Worm (Caenorhabditis elegans) whole organism, L4 larva: ENCODE measurements around the gene F59E12.17.
A peak's percentile ranks its signal among the peaks of the same experiment; 100 is the strongest.

Experiments used
- F10B5.3 ChIP-seq: sonication (generic microtip); optimal IDR thresholded peaks from 2 replicates; lab custom pipeline; 2016; ENCODE audit warnings: mild to moderate bottlenecking, missing genetic modification characterization, missing compliant biosample characterization
- Y48G9A.11 ChIP-seq: fragments of 200-800 bp; sonication (Bioruptor generic); IDR thresholded peaks from 2 replicates; pipeline ENCODE4 v1.3.6; 2022; ENCODE audit warnings: missing genetic modification reagents, missing genetic modification characterization, missing compliant biosample characterization
- Y75B8A.6 ChIP-seq: fragments of 200-800 bp; sonication (Bioruptor generic); IDR thresholded peaks from 2 replicates; pipeline ENCODE4 v1.3.6; 2022; ENCODE audit warnings: missing genetic modification reagents, missing genetic modification characterization, missing compliant biosample characterization
- ZK546.5 ChIP-seq, 2 experiments: sonication (generic microtip); optimal IDR thresholded peaks; 2 replicates each; lab custom pipeline; 2017; ENCODE audit warnings: missing biosample characterization in 2 of 2, missing genetic modification characterization in 2 of 2
- aha-1 ChIP-seq: fragments of 150-350 bp; peaks from one replicate; lab custom pipeline; 2014; ENCODE audit warnings: missing biosample characterization, missing genetic modification characterization
- arid-1 ChIP-seq: fragments of 200-800 bp; sonication (Bioruptor generic); conservative IDR thresholded peaks from 2 replicates; pipeline ENCODE4 v1.3.6; 2022; ENCODE audit warnings: missing genetic modification reagents, missing genetic modification characterization, missing compliant biosample characterization
- attf-4 ChIP-seq: sonication (generic microtip); optimal IDR thresholded peaks from 3 replicates; lab custom pipeline; 2017; ENCODE audit warnings: missing biosample characterization, missing genetic modification characterization
- ceh-32 ChIP-seq: sonication (generic microtip); optimal IDR thresholded peaks from 2 replicates; lab custom pipeline; 2016; ENCODE audit warnings: mild to moderate bottlenecking, missing genetic modification characterization, missing compliant biosample characterization; ENCODE audit not compliant: poor library complexity
- ceh-44 ChIP-seq: fragments of 200-800 bp; sonication (Bioruptor generic); IDR thresholded peaks from 2 replicates; pipeline ENCODE4 v1.3.6; 2022; ENCODE audit warnings: missing genetic modification reagents, missing genetic modification characterization, missing compliant biosample characterization
- ctbp-1 ChIP-seq: fragments of 200-800 bp; sonication (Bioruptor generic); IDR thresholded peaks from 2 replicates; pipeline ENCODE4 v1.3.6; 2022; ENCODE audit warnings: missing genetic modification reagents, missing genetic modification characterization, missing compliant biosample characterization
- daf-19 ChIP-seq: fragments of 200-800 bp; sonication (Bioruptor generic); conservative IDR thresholded peaks from 2 replicates; pipeline ENCODE4 v1.3.6; 2022; ENCODE audit warnings: missing genetic modification characterization, missing compliant biosample characterization
- dve-1 ChIP-seq: sonication (generic microtip); optimal IDR thresholded peaks from 2 replicates; lab custom pipeline; 2017; ENCODE audit warnings: antibody characterized with exemption, mild to moderate bottlenecking, missing genetic modification characterization, missing compliant biosample characterization; ENCODE audit not compliant: insufficient read depth
- fos-1 ChIP-seq: fragments of 150-350 bp; optimal IDR thresholded peaks from 2 replicates; lab custom pipeline; 2014; ENCODE audit warnings: missing biosample characterization, missing genetic modification characterization
- hif-1 ChIP-seq, 2 experiments: sonication (generic microtip); optimal IDR thresholded peaks; 2 replicates each; lab custom pipeline; 2016 to 2017; ENCODE audit warnings: missing compliant biosample characterization in 2 of 2, missing genetic modification characterization in 2 of 2, missing genetic modification reagents in 2 of 2, missing genotype in 2 of 2, mild to moderate bottlenecking in 1 of 2
- hlh-11 ChIP-seq: fragments of 200-800 bp; sonication (Bioruptor generic); optimal IDR thresholded peaks from 2 replicates; lab custom pipeline; 2018; ENCODE audit warnings: mild to moderate bottlenecking, missing genetic modification characterization, missing compliant biosample characterization
- hmg-1.1 ChIP-seq: fragments of 200-800 bp; sonication (Bioruptor generic); IDR thresholded peaks from 2 replicates; pipeline ENCODE4 v1.3.6; 2022; ENCODE audit warnings: missing genetic modification reagents, missing genetic modification characterization, missing compliant biosample characterization
- jun-1 ChIP-seq: fragments of 150-350 bp; optimal IDR thresholded peaks from 2 replicates; lab custom pipeline; 2014; ENCODE audit warnings: missing biosample characterization, missing genetic modification reagents, missing genetic modification characterization
- lim-7 ChIP-seq: fragments of 200-800 bp; sonication (Bioruptor generic); IDR thresholded peaks from 2 replicates; pipeline ENCODE4 v1.3.6; 2022; ENCODE audit warnings: missing genetic modification characterization, missing compliant biosample characterization
- lin-13 ChIP-seq: fragments of 150-350 bp; optimal IDR thresholded peaks from 2 replicates; lab custom pipeline; 2014; ENCODE audit warnings: missing biosample characterization, missing genetic modification reagents, missing genetic modification characterization
- lin-29 ChIP-seq: fragments of 200-800 bp; sonication (Bioruptor generic); IDR thresholded peaks from 2 replicates; pipeline ENCODE4 v1.3.6; 2022; ENCODE audit warnings: missing genetic modification reagents, missing genetic modification characterization, missing compliant biosample characterization
- mdl-1 ChIP-seq, 2 experiments: fragments of 150-350 bp in 1 of 2; sonication (generic microtip) in 1 of 2; optimal IDR thresholded peaks; 2 replicates each; lab custom pipeline; 2014 to 2017; ENCODE audit warnings: missing biosample characterization in 2 of 2, missing genetic modification characterization in 2 of 2
- mep-1 ChIP-seq: fragments of 150-350 bp; sonication (generic microtip); optimal IDR thresholded peaks from 3 replicates; lab custom pipeline; 2014; ENCODE audit warnings: missing biosample characterization, missing genetic modification characterization
- nhr-102 ChIP-seq: sonication (generic microtip); optimal IDR thresholded peaks from 2 replicates; lab custom pipeline; 2016; ENCODE audit warnings: mild to moderate bottlenecking, missing genetic modification characterization, moderate library complexity, missing compliant biosample characterization
- nhr-237 ChIP-seq: sonication (generic microtip); optimal IDR thresholded peaks from 2 replicates; lab custom pipeline; 2017; ENCODE audit warnings: missing biosample characterization, missing genetic modification characterization
- nhr-25 ChIP-seq: sonication (generic microtip); optimal IDR thresholded peaks from 2 replicates; lab custom pipeline; 2017; ENCODE audit warnings: missing genetic modification characterization, mild to moderate bottlenecking, missing compliant biosample characterization, antibody characterized with exemption, moderate library complexity, borderline replicate concordance; ENCODE audit not compliant: insufficient read depth
- nhr-28 ChIP-seq: fragments of 150-350 bp; optimal IDR thresholded peaks from 2 replicates; lab custom pipeline; 2014; ENCODE audit warnings: missing biosample characterization, missing genetic modification characterization
- nhr-41 ChIP-seq: fragments of 200-800 bp; sonication (Bioruptor generic); IDR thresholded peaks from 2 replicates; pipeline ENCODE4 v1.3.6; 2022; ENCODE audit warnings: missing genetic modification reagents, missing genetic modification characterization, missing compliant biosample characterization
- nhr-76 ChIP-seq: fragments of 150-350 bp; optimal IDR thresholded peaks from 2 replicates; lab custom pipeline; 2014; ENCODE audit warnings: missing biosample characterization, missing genetic modification characterization
- nhr-77 ChIP-seq: fragments of 150-350 bp; optimal IDR thresholded peaks from 2 replicates; lab custom pipeline; 2014; ENCODE audit warnings: missing biosample characterization, missing genetic modification characterization
- php-3 ChIP-seq: fragments of 200-800 bp; sonication (Bioruptor generic); IDR thresholded peaks from 2 replicates; pipeline ENCODE4 v1.3.6; 2022; ENCODE audit warnings: missing genetic modification reagents, missing genetic modification characterization, missing compliant biosample characterization
- pqm-1 ChIP-seq: sonication (generic microtip); optimal IDR thresholded peaks from 2 replicates; lab custom pipeline; 2017; ENCODE audit warnings: missing biosample characterization, missing genetic modification characterization
- sdz-12 ChIP-seq: fragments of 200-800 bp; sonication (Bioruptor generic); optimal IDR thresholded peaks from 2 replicates; lab custom pipeline; 2018; ENCODE audit warnings: mild to moderate bottlenecking, missing genetic modification characterization, missing compliant biosample characterization
- skn-1 ChIP-seq: fragments of 150-350 bp; optimal IDR thresholded peaks from 2 replicates; lab custom pipeline; 2014; ENCODE audit warnings: missing biosample characterization, missing genetic modification characterization
- snpc-4 ChIP-seq: fragments of 150-350 bp; optimal IDR thresholded peaks from 2 replicates; lab custom pipeline; 2014; ENCODE audit warnings: missing biosample characterization, missing genetic modification characterization
- spr-1 ChIP-seq: sonication (generic microtip); optimal IDR thresholded peaks from 2 replicates; lab custom pipeline; 2016; ENCODE audit warnings: mild to moderate bottlenecking, missing genetic modification characterization, missing compliant biosample characterization
- tag-97 ChIP-seq: fragments of 200-800 bp; sonication (Bioruptor generic); IDR thresholded peaks from 2 replicates; pipeline ENCODE4 v1.3.6; 2022; ENCODE audit warnings: missing genetic modification characterization, missing compliant biosample characterization
- tra-1 ChIP-seq: fragments of 200-800 bp; sonication (Bioruptor generic); IDR thresholded peaks from 2 replicates; pipeline ENCODE4 v1.3.6; 2022; ENCODE audit warnings: missing genetic modification reagents, missing genetic modification characterization, missing compliant biosample characterization
- unc-39 ChIP-seq: sonication (generic microtip); optimal IDR thresholded peaks from 2 replicates; lab custom pipeline; 2017; ENCODE audit warnings: missing biosample characterization, missing genetic modification characterization
- unc-62 ChIP-seq, 3 experiments: fragments of 150-350 bp in 1 of 3; sonication (generic microtip); optimal IDR thresholded peaks in 2 of 3; peaks in 1 of 3; 1 replicate in 1 of 3; 2 replicates in 2 of 3; lab custom pipeline; 2014 to 2017; ENCODE audit warnings: missing biosample characterization in 3 of 3, missing genetic modification characterization in 3 of 3, missing genetic modification reagents in 3 of 3, missing genotype in 1 of 3
- zag-1 ChIP-seq: fragments of 150-350 bp; optimal IDR thresholded peaks from 2 replicates; lab custom pipeline; 2014; ENCODE audit warnings: missing biosample characterization, missing genetic modification characterization
- zip-11 ChIP-seq: fragments of 200-800 bp; sonication (Bioruptor generic); IDR thresholded peaks from 2 replicates; pipeline ENCODE4 v1.3.6; 2022; ENCODE audit warnings: missing genetic modification characterization, missing compliant biosample characterization
- ztf-11 ChIP-seq: fragments of 150-350 bp; optimal IDR thresholded peaks from 2 replicates; lab custom pipeline; 2014; ENCODE audit warnings: missing biosample characterization, missing genetic modification characterization
- ztf-7 ChIP-seq: fragments of 150-350 bp; optimal IDR thresholded peaks from 2 replicates; lab custom pipeline; 2014; ENCODE audit warnings: missing biosample characterization, missing genetic modification characterization

F59E12.17 gene

DNA sequence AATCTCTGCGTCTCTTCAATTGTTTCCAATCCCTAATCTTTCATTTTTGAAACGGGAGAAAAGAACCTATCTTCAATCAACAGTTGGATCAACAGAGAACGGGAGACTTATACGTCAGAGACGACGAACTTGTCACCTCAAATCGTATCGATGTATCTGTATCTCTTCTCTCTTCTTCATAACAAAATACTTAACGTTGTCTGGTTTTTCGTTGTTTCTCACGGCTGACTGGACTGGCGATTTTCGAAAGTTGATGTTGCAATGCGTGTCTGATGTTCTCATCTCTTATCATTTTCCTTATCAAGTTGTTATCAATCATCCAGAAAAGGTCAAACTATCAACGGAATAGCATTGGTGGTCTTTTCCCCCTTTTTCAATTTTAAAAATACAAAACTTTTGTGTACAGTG lies 43.7 kb downstream of the F59E12.17 start (continued):
- TF ChIP-seq Y75B8A.6 (GFP tag; lab: Robert Waterston, UW) (no peak), unc-39 (no peak), aha-1 (peak; percentile 98), lim-7 (GFP tag; lab: Robert Waterston, UW) (no peak), pqm-1 (tag; lab: Kevin White, UChicago) (peak; percentile 62), zag-1 (tag; lab: Kevin White, UChicago) (no peak), sdz-12 (GFP tag; lab: Kevin White, UChicago) (no peak), hmg-1.1 (GFP tag; lab: Robert Waterston, UW) (no peak), mdl-1 (tag; optimal IDR thresholded peaks at IDR 0.05; lab: Kevin White, UChicago) (peak; percentile 27 to 84), nhr-77 (tag; lab: Kevin White, UChicago) (peak; percentile 66), nhr-102 (tag; lab: Kevin White, UChicago) (no peak), F10B5.3 (no peak), dve-1 (tag; lab: Kevin White, UChicago) (peak; percentile 68), nhr-237 (tag; lab: Kevin White, UChicago) (peak; percentile 21), nhr-76 (tag; lab: Kevin White, UChicago) (peak; percentile 51), attf-4 (tag; lab: Kevin White, UChicago) (no peak), ceh-32 (tag; lab: Kevin White, UChicago) (no peak), unc-62 (GFP tag; optimal IDR thresholded peaks at IDR 0.05 in 1 of 2; lab: Kevin White, UChicago) (peak in 1 of 2 experiments; percentile 98), unc-62 (tag; optimal IDR thresholded peaks at IDR 0.05; lab: Kevin White, UChicago) (no peak), lin-13 (GFP tag; lab: Kevin White, UChicago) (no peak), daf-19 (no peak), mep-1 (tag; lab: Kevin White, UChicago) (peak; percentile 72), spr-1 (tag; lab: Kevin White, UChicago) (no peak), jun-1 (tag; lab: Kevin White, UChicago) (no peak), php-3 (GFP tag; lab: Robert Waterston, UW) (peak; percentile 41; the same call in 1 of the 2 replicates)

ce11 chrII:5604441-5604840 lies 44.8 kb downstream of the F59E12.17 start:
- TF ChIP-seq zip-11 (GFP tag; lab: Robert Waterston, UW) (no peak), tag-97 (GFP tag; lab: Robert Waterston, UW) (no peak), F10B5.3 (no peak), lin-13 (GFP tag; lab: Kevin White, UChicago) (no peak), ZK546.5 (tag; optimal IDR thresholded peaks at IDR 0.05; lab: Kevin White, UChicago) (no peak), nhr-41 (GFP tag; lab: Robert Waterston, UW) (no peak), ceh-44 (GFP tag; lab: Robert Waterston, UW) (no peak), snpc-4 (tag; lab: Kevin White, UChicago) (no peak), nhr-237 (tag; lab: Kevin White, UChicago) (no peak), hif-1 (tag; optimal IDR thresholded peaks at IDR 0.05; lab: Kevin White, UChicago) (no peak), skn-1 (tag; lab: Kevin White, UChicago) (no peak), ztf-11 (no peak), tra-1 (no peak), hlh-11 (tag; lab: Kevin White, UChicago) (no peak), lin-29 (no peak)

DNA sequence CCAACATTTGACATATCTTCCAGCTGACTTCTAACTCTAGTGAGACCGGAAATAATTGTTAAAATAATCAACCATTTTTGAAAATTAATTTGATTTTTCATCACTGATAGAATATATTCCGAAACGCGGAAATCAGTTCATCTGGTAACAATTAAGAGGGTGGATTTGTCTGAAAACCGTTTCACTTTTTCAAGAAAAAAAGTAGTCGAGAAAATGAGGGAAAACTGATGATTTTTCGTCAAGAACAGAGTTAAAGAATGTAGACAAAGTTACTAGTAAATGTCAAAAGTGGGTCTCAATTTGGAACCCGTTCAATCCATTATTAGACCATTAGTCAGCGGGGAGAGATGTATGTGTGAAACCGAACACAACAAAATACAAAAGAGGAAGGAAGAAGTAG lies 46.1 kb downstream of the F59E12.17 start, which contains the start of gene C17G10.6:
C17G10.6 (minus strand) TSS at position 101 of the 400 bp plus-strand sequence.
- TF ChIP-seq ceh-44 (GFP tag; lab: Robert Waterston, UW), result no peak
- TF ChIP-seq nhr-102 (tag; lab: Kevin White, UChicago), result no peak
- TF ChIP-seq nhr-25 (tag; lab: Kevin White, UChicago), result no peak
- TF ChIP-seq arid-1 (GFP tag; lab: Robert Waterston, UW), result no peak
- TF ChIP-seq Y48G9A.11 (GFP tag; lab: Robert Waterston, UW), result no peak
- TF ChIP-seq nhr-41 (GFP tag; lab: Robert Waterston, UW), result no peak
- no peak for TF ChIP-seq ctbp-1 (GFP tag; lab: Robert Waterston, UW)
- TF ChIP-seq fos-1 (tag; lab: Kevin White, UChicago), result no peak
- TF ChIP-seq nhr-28, result no peak
- no peak for TF ChIP-seq ZK546.5 (tag; optimal IDR thresholded peaks at IDR 0.05; lab: Kevin White, UChicago)
- no peak for TF ChIP-seq zag-1 (tag; lab: Kevin White, UChicago)
- TF ChIP-seq ztf-7, result no peak
- TF ChIP-seq, all 104 proteins: peak for 0
